Fruit fly (Drosophila melanogaster) whole organism, embryonic: ENCODE results near the gene COX7AL2.

Source experiments
- Aef1 ChIP-seq: fragments of 200-800 bp; sonication (Bioruptor generic); IDR thresholded peaks from 3 replicates; pipeline ENCODE4 v1.3.6; 2022; ENCODE audit warnings: missing biosample characterization, missing genetic modification characterization
- CG10274 ChIP-seq: fragments of 200-800 bp; sonication (Bioruptor generic); optimal IDR thresholded peaks from 3 replicates; lab custom pipeline; 2017; ENCODE audit warnings: missing biosample characterization, mild to moderate bottlenecking, missing genetic modification characterization
- CG10565 ChIP-seq: fragments of 200-800 bp; sonication (Bioruptor generic); optimal IDR thresholded peaks from 3 replicates; lab custom pipeline; 2016; ENCODE audit warnings: missing biosample characterization, mild to moderate bottlenecking, missing genetic modification characterization
- CG11085 ChIP-seq: fragments of 200-800 bp; sonication (Bioruptor generic); IDR thresholded peaks from 2 replicates; pipeline ENCODE4 v1.3.6; 2022; ENCODE audit warnings: missing biosample characterization, missing genetic modification characterization
- CG11456 ChIP-seq: fragments of 200-800 bp; sonication (Bioruptor generic); IDR thresholded peaks from 3 replicates; pipeline ENCODE4 v1.3.6; 2022; ENCODE audit warnings: missing biosample characterization, missing genetic modification characterization
- CG12071 ChIP-seq: fragments of 200-800 bp; sonication (Bioruptor generic); optimal IDR thresholded peaks from 3 replicates; lab custom pipeline; 2018; ENCODE audit warnings: missing biosample characterization, mild to moderate bottlenecking, missing genetic modification characterization
- CG13424 ChIP-seq: fragments of 200-800 bp; sonication (Bioruptor generic); optimal IDR thresholded peaks from 2 replicates; lab custom pipeline; 2019; ENCODE audit warnings: missing biosample characterization, mild to moderate bottlenecking, missing genetic modification characterization, moderate library complexity
- CG14441 ChIP-seq: fragments of 200-800 bp; sonication (Bioruptor generic); IDR thresholded peaks from 2 replicates; pipeline ENCODE4 v1.3.6; 2022; ENCODE audit warnings: missing biosample characterization, missing genetic modification characterization
- CG15696 ChIP-seq: fragments of 200-800 bp; sonication (Bioruptor generic); optimal IDR thresholded peaks from 2 replicates; lab custom pipeline; 2019; ENCODE audit warnings: missing biosample characterization, mild to moderate bottlenecking, missing genetic modification characterization, moderate library complexity
- CG1647 ChIP-seq: fragments of 200-800 bp; sonication (Bioruptor generic); optimal IDR thresholded peaks from 3 replicates; lab custom pipeline; 2016; ENCODE audit warnings: missing biosample characterization, missing genetic modification characterization
- CG17361 ChIP-seq: fragments of 200-800 bp; sonication (Bioruptor generic); IDR thresholded peaks from 3 replicates; pipeline ENCODE4 v1.3.6; 2022; ENCODE audit warnings: missing biosample characterization, missing genetic modification characterization
- CG17385 ChIP-seq: fragments of 200-800 bp; sonication (Bioruptor generic); optimal IDR thresholded peaks from 3 replicates; lab custom pipeline; 2018; ENCODE audit warnings: missing biosample characterization, mild to moderate bottlenecking, missing genetic modification characterization
- CG18011 ChIP-seq: fragments of 200-800 bp; sonication (Bioruptor generic); optimal IDR thresholded peaks from 2 replicates; lab custom pipeline; 2017; ENCODE audit warnings: missing biosample characterization, missing genetic modification characterization, mild to moderate bottlenecking, moderate library complexity, missing genotype
- CG18619 ChIP-seq: fragments of 200-800 bp; sonication (Bioruptor generic); optimal IDR thresholded peaks from 3 replicates; lab custom pipeline; 2017; ENCODE audit warnings: missing biosample characterization, mild to moderate bottlenecking, missing genetic modification characterization
- CG32532 ChIP-seq: fragments of 200-800 bp; sonication (Bioruptor generic); IDR thresholded peaks from 2 replicates; pipeline ENCODE4 v1.3.6; 2022; ENCODE audit warnings: missing biosample characterization, missing genetic modification characterization
- CG33557 ChIP-seq: fragments of 200-800 bp; sonication (Bioruptor generic); optimal IDR thresholded peaks from 2 replicates; lab custom pipeline; 2019; ENCODE audit warnings: missing biosample characterization, mild to moderate bottlenecking, missing genetic modification characterization, moderate library complexity
- CG34224 ChIP-seq: fragments of 200-800 bp; sonication (Bioruptor generic); IDR thresholded peaks from 3 replicates; pipeline ENCODE4 v1.3.6; 2022; ENCODE audit warnings: missing biosample characterization, missing genetic modification characterization; ENCODE audit not compliant: partially characterized antibody
- CG4360 ChIP-seq: fragments of 200-800 bp; sonication (Bioruptor generic); IDR thresholded peaks from 2 replicates; pipeline ENCODE4 v1.3.6; 2022; ENCODE audit warnings: missing biosample characterization, missing genetic modification characterization
- CG4424 ChIP-seq: fragments of 200-800 bp; sonication (Bioruptor generic); optimal IDR thresholded peaks from 3 replicates; lab custom pipeline; 2016; ENCODE audit warnings: missing biosample characterization, missing genetic modification characterization
- CG7928 ChIP-seq: fragments of 200-800 bp; sonication (Bioruptor generic); optimal IDR thresholded peaks from 2 replicates; lab custom pipeline; 2017; ENCODE audit warnings: missing biosample characterization, mild to moderate bottlenecking, missing genetic modification characterization
- CoRest ChIP-seq: fragments of 200-800 bp; sonication (Bioruptor generic); optimal IDR thresholded peaks from 3 replicates; lab custom pipeline; 2018; ENCODE audit warnings: missing biosample characterization, mild to moderate bottlenecking, missing genetic modification characterization, moderate library complexity
- Dfd ChIP-seq, 2 experiments: fragments of >200 bp; optimal IDR thresholded peaks; 2 replicates each; lab custom pipeline; 2017; ENCODE audit warnings: missing biosample characterization in 2 of 2, missing genetic modification characterization in 2 of 2
- H15 ChIP-seq: fragments of 200-800 bp; sonication (Bioruptor generic); IDR thresholded peaks from 3 replicates; pipeline ENCODE4 v1.3.6; 2022; ENCODE audit warnings: missing biosample characterization, missing genetic modification characterization
- HmgD ChIP-seq: fragments of 200-800 bp; sonication (Bioruptor generic); optimal IDR thresholded peaks from 3 replicates; lab custom pipeline; 2016; ENCODE audit warnings: missing biosample characterization, missing genetic modification characterization
- Kr ChIP-seq: fragments of 200-800 bp; sonication (Bioruptor generic); optimal IDR thresholded peaks from 2 replicates; lab custom pipeline; 2017; ENCODE audit warnings: missing biosample characterization, mild to moderate bottlenecking, missing genetic modification characterization
- Neu2 ChIP-seq: fragments of 200-800 bp; sonication (Bioruptor generic); optimal IDR thresholded peaks from 3 replicates; lab custom pipeline; 2016; ENCODE audit warnings: missing biosample characterization, missing genetic modification characterization, borderline replicate concordance
- Trl ChIP-seq, 3 experiments: fragments of >200 bp in 2 of 3; fragments of 200-800 bp in 1 of 3; sonication (Bioruptor generic) in 1 of 3; optimal IDR thresholded peaks; 2 replicates in 1 of 3; 3 replicates in 2 of 3; lab custom pipeline; 2016 to 2017; ENCODE audit warnings: missing biosample characterization in 1 of 3, missing genetic modification characterization in 1 of 3
- Xrp1 ChIP-seq: fragments of 200-800 bp; sonication (Bioruptor generic); IDR thresholded peaks from 2 replicates; pipeline ENCODE4 v1.3.6; 2022; ENCODE audit warnings: missing biosample characterization, missing genetic modification characterization
- ap ChIP-seq: fragments of 200-800 bp; sonication (Bioruptor generic); IDR thresholded peaks from 2 replicates; pipeline ENCODE4 v1.3.6; 2022; ENCODE audit warnings: missing biosample characterization, missing genetic modification characterization
- bab2 ChIP-seq: fragments of 200-800 bp; sonication (Bioruptor generic); optimal IDR thresholded peaks from 2 replicates; lab custom pipeline; 2016; ENCODE audit warnings: missing biosample characterization, missing genetic modification characterization
- bowl ChIP-seq: fragments of 200-800 bp; sonication (Bioruptor generic); IDR thresholded peaks from 2 replicates; pipeline ENCODE4 v1.3.6; 2022; ENCODE audit warnings: missing biosample characterization, missing genetic modification characterization
- da ChIP-seq: fragments of 200-800 bp; sonication (Bioruptor generic); optimal IDR thresholded peaks from 2 replicates; lab custom pipeline; 2016; ENCODE audit warnings: missing biosample characterization, missing genetic modification characterization
- danr ChIP-seq: fragments of 200-800 bp; sonication (Bioruptor generic); IDR thresholded peaks from 2 replicates; pipeline ENCODE4 v1.3.6; 2022; ENCODE audit warnings: missing biosample characterization, missing genetic modification characterization
- dysf ChIP-seq: fragments of 200-800 bp; sonication (Bioruptor generic); IDR thresholded peaks from 3 replicates; pipeline ENCODE4 v1.3.6; 2022; ENCODE audit warnings: missing biosample characterization, missing genetic modification characterization
- fd64A ChIP-seq: fragments of 200-800 bp; sonication (Bioruptor generic); optimal IDR thresholded peaks from 3 replicates; lab custom pipeline; 2018; ENCODE audit warnings: missing biosample characterization, mild to moderate bottlenecking, missing genetic modification characterization
- fru ChIP-seq: fragments of >200 bp; optimal IDR thresholded peaks from 2 replicates; lab custom pipeline; 2017
- ftz-f1 ChIP-seq: fragments of 200-800 bp; sonication (Bioruptor generic); optimal IDR thresholded peaks from 2 replicates; lab custom pipeline; 2016; ENCODE audit warnings: missing biosample characterization, missing genetic modification characterization
- gcm ChIP-seq: fragments of 200-800 bp; sonication (Bioruptor generic); optimal IDR thresholded peaks from 2 replicates; lab custom pipeline; 2019; ENCODE audit warnings: missing biosample characterization, mild to moderate bottlenecking, missing genetic modification characterization, moderate library complexity
- grn ChIP-seq: fragments of 200-800 bp; sonication (Bioruptor generic); optimal IDR thresholded peaks from 3 replicates; lab custom pipeline; 2017; ENCODE audit warnings: missing biosample characterization, missing genetic modification characterization
- hb ChIP-seq: fragments of 200-800 bp; sonication (Bioruptor generic); IDR thresholded peaks from 3 replicates; pipeline ENCODE4 v1.3.6; 2022; ENCODE audit warnings: missing biosample characterization, missing genetic modification characterization; ENCODE audit not compliant: partially characterized antibody
- kay ChIP-seq: fragments of 200-800 bp; sonication (Bioruptor generic); optimal IDR thresholded peaks from 2 replicates; lab custom pipeline; 2016; ENCODE audit warnings: missing biosample characterization, missing genetic modification characterization
- nmo ChIP-seq: fragments of 200-800 bp; sonication (Bioruptor generic); optimal IDR thresholded peaks from 2 replicates; lab custom pipeline; 2018; ENCODE audit warnings: missing biosample characterization, mild to moderate bottlenecking, missing genetic modification characterization, moderate library complexity
- oc ChIP-seq: fragments of 200-800 bp; sonication (Bioruptor generic); optimal IDR thresholded peaks from 2 replicates; lab custom pipeline; 2018; ENCODE audit warnings: missing biosample characterization, mild to moderate bottlenecking, missing genetic modification characterization, moderate library complexity
- onecut ChIP-seq: fragments of 200-800 bp; sonication (Bioruptor generic); IDR thresholded peaks from 2 replicates; pipeline ENCODE4 v1.3.6; 2022; ENCODE audit warnings: missing biosample characterization, missing genetic modification characterization
- pfk ChIP-seq: fragments of 200-800 bp; sonication (Bioruptor generic); optimal IDR thresholded peaks from 2 replicates; lab custom pipeline; 2018; ENCODE audit warnings: missing biosample characterization, mild to moderate bottlenecking, missing genetic modification characterization, moderate library complexity
- pnt ChIP-seq: fragments of 200-800 bp; sonication (Bioruptor generic); optimal IDR thresholded peaks from 3 replicates; lab custom pipeline; 2016; ENCODE audit warnings: missing biosample characterization, missing genetic modification characterization
- psq ChIP-seq: fragments of 200-800 bp; sonication (Bioruptor generic); optimal IDR thresholded peaks from 2 replicates; lab custom pipeline; 2017; ENCODE audit warnings: missing biosample characterization, missing genetic modification characterization
- ro ChIP-seq: fragments of 200-800 bp; sonication (Bioruptor generic); IDR thresholded peaks from 2 replicates; pipeline ENCODE4 v1.3.6; 2022; ENCODE audit warnings: missing biosample characterization, missing genetic modification characterization
- sens ChIP-seq: fragments of 200-800 bp; sonication (Bioruptor generic); peaks from one replicate; lab custom pipeline; 2016; ENCODE audit warnings: missing biosample characterization, missing genetic modification characterization
- sima ChIP-seq: fragments of 200-800 bp; sonication (Bioruptor generic); optimal IDR thresholded peaks from 2 replicates; lab custom pipeline; 2016; ENCODE audit warnings: missing biosample characterization, missing genetic modification characterization
- zen ChIP-seq: fragments of 200-800 bp; sonication (Bioruptor generic); optimal IDR thresholded peaks from 3 replicates; lab custom pipeline; 2018; ENCODE audit warnings: missing biosample characterization, mild to moderate bottlenecking, missing genetic modification characterization, moderate library complexity

The COX7AL2 gene

DNA sequence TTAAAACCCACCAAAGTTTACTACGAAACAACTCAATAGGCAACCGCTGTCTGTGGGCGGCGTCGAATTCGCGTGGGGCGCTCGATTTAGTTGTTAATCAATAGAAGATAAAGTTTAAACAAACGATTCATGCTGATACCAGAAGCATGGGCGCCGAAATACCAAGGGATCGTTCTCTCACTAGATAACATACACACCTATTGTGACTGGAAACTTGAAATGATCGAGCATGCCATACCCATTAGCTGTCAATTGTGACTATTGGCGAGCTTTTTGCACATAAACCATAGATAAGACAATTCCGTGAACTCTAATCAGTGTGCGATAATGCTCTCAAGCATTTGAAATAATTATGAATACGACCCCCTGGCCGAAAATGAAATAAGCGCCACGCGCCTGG lies 18.3 kb downstream of the COX7AL2 start (continued):
- peak; percentile 46; the same call in 1 of the 2 replicates for TF ChIP-seq CG11085 (GFP tag; lab: Robert Waterston, UW)
- TF ChIP-seq CG17385 (GFP tag; lab: Kevin White, UChicago) = peak; percentile 54
- TF ChIP-seq bowl (GFP tag; lab: Robert Waterston, UW) = peak; percentile 58; the same call in 1 of the 2 replicates
- TF ChIP-seq ap (GFP tag; lab: Robert Waterston, UW) = no peak
- no peak for TF ChIP-seq Neu2 (GFP tag; lab: Kevin White, UChicago)
- TF ChIP-seq CG10565 (GFP tag; lab: Kevin White, UChicago) = no peak
- TF ChIP-seq grn (GFP tag; lab: Kevin White, UChicago) = peak; percentile 45
- TF ChIP-seq kay = peak; percentile 8
- peak; percentile 61 for TF ChIP-seq pnt (GFP tag; lab: Kevin White, UChicago)
- no peak for TF ChIP-seq Dfd (GFP tag; optimal IDR thresholded peaks at IDR 0.05; lab: Kevin White, UChicago)
- peak; percentile 41 for TF ChIP-seq CG10274
- TF ChIP-seq sima (GFP tag; lab: Kevin White, UChicago) = peak; percentile 34
- peak; percentile 81 for TF ChIP-seq CG1647 (GFP tag; lab: Kevin White, UChicago)
- peak; percentile 63; the same call in 1 of the 2 replicates for TF ChIP-seq CG14441 (GFP tag; lab: Robert Waterston, UW)
- peak; percentile 83 for TF ChIP-seq CG12071 (GFP tag; lab: Kevin White, UChicago)
- no peak for TF ChIP-seq ftz-f1
- peak; percentile 80 for TF ChIP-seq bab2 (GFP tag; lab: Kevin White, UChicago)
- TF ChIP-seq da (GFP tag; lab: Kevin White, UChicago) = no peak
- peak; percentile 11 for TF ChIP-seq CG18011 (GFP tag; lab: Kevin White, UChicago)
- peak; percentile 63 for TF ChIP-seq Aef1 (GFP tag; lab: Robert Waterston, UW)
- TF ChIP-seq fru (lab: Kevin White, UChicago) = no peak
- TF ChIP-seq gcm (GFP tag; lab: Kevin White, UChicago) = peak; percentile 18
- TF ChIP-seq CoRest (tag; lab: Kevin White, UChicago) = peak; percentile 84
- no peak for TF ChIP-seq CG4360
- TF ChIP-seq Trl (optimal IDR thresholded peaks at IDR 0.05; lab: Kevin White, UChicago) = no peak
- peak; percentile 71 for TF ChIP-seq Trl (GFP tag; optimal IDR thresholded peaks at IDR 0.05; lab: Kevin White, UChicago)
- peak; percentile 39 for TF ChIP-seq HmgD (GFP tag; lab: Kevin White, UChicago)
- peak; percentile 72; the same call in 2 of the 3 replicates for TF ChIP-seq CG11456 (GFP tag; lab: Robert Waterston, UW)
- TF ChIP-seq sens (GFP tag; lab: Kevin White, UChicago) = peak; percentile 87
- peak; percentile 17; the same call in 1 of the 3 replicates for TF ChIP-seq CG17361 (GFP tag; lab: Robert Waterston, UW)
- TF ChIP-seq ro (GFP tag; lab: Robert Waterston, UW) = no peak; the same call in 1 of the 2 replicates
- TF ChIP-seq CG33557 (GFP tag; lab: Kevin White, UChicago) = no peak
- peak; percentile 83 for TF ChIP-seq nmo (GFP tag; lab: Kevin White, UChicago)
- TF ChIP-seq CG7928 (GFP tag; lab: Kevin White, UChicago) = peak; percentile 40
- peak; percentile 58; the same call in 2 of the 3 replicates for TF ChIP-seq H15 (GFP tag; lab: Robert Waterston, UW)
- peak; percentile 30; the same call in 1 of the 2 replicates for TF ChIP-seq onecut (GFP tag; lab: Robert Waterston, UW)
- TF ChIP-seq Kr (GFP tag; lab: Kevin White, UChicago) = no peak
- peak; percentile 86 for TF ChIP-seq dysf (GFP tag; lab: Robert Waterston, UW)
- peak; percentile 14 for TF ChIP-seq CG15696 (tag; lab: Kevin White, UChicago)
- TF ChIP-seq CG18619 (GFP tag; lab: Kevin White, UChicago) = peak; percentile 75
- TF ChIP-seq CG4424 (GFP tag; lab: Kevin White, UChicago) = peak; percentile 47
- no peak for TF ChIP-seq psq
- peak; percentile 80 for TF ChIP-seq CG13424 (tag; lab: Kevin White, UChicago)
- TF ChIP-seq CG34224 (GFP tag; lab: Robert Waterston, UW) = no peak
- no peak for TF ChIP-seq fd64A (GFP tag; lab: Kevin White, UChicago)
- peak; percentile 59; the same call in 1 of the 2 replicates for TF ChIP-seq danr (GFP tag; lab: Robert Waterston, UW)
- TF ChIP-seq hb (GFP tag; lab: Robert Waterston, UW) = no peak
- TF ChIP-seq zen (tag; lab: Kevin White, UChicago) = peak; percentile 38
- peak; percentile 56 for TF ChIP-seq Xrp1
- TF ChIP-seq CG32532 (GFP tag; lab: Robert Waterston, UW) = peak; percentile 84
- TF ChIP-seq oc (tag; lab: Kevin White, UChicago) = peak; percentile 55
- TF ChIP-seq pfk = no peak
